Fruit fly (Drosophila melanogaster) Kc167 (cell line): ENCODE data around the gene CG4995.

Source experiments
- Myc ChIP-seq: fragments of >200 bp; optimal IDR thresholded peaks from 2 replicates; lab custom pipeline; 2017; ENCODE audit warnings: missing external identifiers
- Sin3A ChIP-seq: fragments of >200 bp; optimal IDR thresholded peaks from 2 replicates; lab custom pipeline; 2018; ENCODE audit warnings: missing external identifiers
- h ChIP-seq: fragments of >200 bp; optimal IDR thresholded peaks from 3 replicates; lab custom pipeline; 2018; ENCODE audit warnings: missing external identifiers
- ttk ChIP-seq: sonication (Bioruptor generic); optimal IDR thresholded peaks from 2 replicates; lab custom pipeline; 2017; ENCODE audit warnings: missing external identifiers

DNA sequence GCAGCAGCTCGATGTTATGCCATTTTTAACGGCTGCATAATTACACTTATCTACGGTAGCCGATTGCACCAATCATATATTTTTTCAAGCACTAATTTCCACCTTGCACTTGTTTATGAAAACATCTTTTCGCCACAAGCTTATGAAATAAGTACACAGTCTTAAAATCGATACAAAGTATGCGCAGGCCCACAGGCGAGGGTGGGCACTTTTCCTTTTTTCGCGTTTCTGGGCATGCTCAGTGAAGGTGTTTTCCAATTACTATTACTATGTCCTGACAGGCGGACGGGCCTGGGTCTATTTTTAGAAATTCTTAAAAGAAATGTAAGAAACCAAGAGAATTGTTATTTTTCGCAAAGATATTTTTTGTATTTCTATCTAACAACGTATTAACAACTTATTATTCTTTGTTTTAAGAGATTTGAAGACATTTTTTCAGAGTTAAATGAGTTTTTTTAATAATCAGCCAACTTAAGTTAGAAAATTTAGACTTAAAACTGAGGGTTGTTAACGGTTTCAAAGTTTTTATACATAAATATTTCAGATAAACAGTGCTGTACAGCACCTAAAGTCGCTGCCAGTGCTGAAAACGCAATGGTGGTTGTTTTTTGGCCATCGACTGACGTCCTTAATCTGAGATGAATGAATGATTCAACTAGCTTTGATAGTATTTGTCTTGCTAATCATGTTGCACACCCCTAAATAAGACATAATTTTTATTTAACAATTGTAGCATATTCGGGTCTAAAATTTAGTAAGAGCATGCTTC is 11.5 kb upstream of the CG4995 start, which contains the start of gene Cdk5alpha:
- TF ChIP-seq Myc (lab: Kevin White, UChicago): no peak
- TF ChIP-seq ttk: no peak
- TF ChIP-seq Sin3A: no peak
- no peak for TF ChIP-seq h
